Worm (Caenorhabditis elegans): ENCODE results near the gene sre-48.
A peak's percentile ranks its signal among the peaks of the same experiment; 100 is the strongest.

ce11 chrII:13991741-13992140, 12.1 kb upstream of the sre-48 start, which contains the start of gene Y39G8B.5:
- TF ChIP-seq ets-5 (GFP tag; IDR thresholded peaks at IDR 0.05): no peak
- TF ChIP-seq lin-35 (GFP tag; optimal IDR thresholded peaks at IDR 0.05): no peak
- no peak for TF ChIP-seq ztf-11 (tag; optimal IDR thresholded peaks at IDR 0.05)
- TF ChIP-seq snpc-4 (tag; optimal IDR thresholded peaks at IDR 0.05): no peak
- TF ChIP-seq tbx-2 (tag; optimal IDR thresholded peaks at IDR 0.05): no peak
- TF ChIP-seq blmp-1 (tag; optimal IDR thresholded peaks at IDR 0.05): no peak
- no peak for TF ChIP-seq fkh-10 (GFP tag; optimal IDR thresholded peaks at IDR 0.05)
- no peak for TF ChIP-seq hlh-4 (tag; optimal IDR thresholded peaks at IDR 0.05)
- no peak for TF ChIP-seq ztf-4 (tag; optimal IDR thresholded peaks at IDR 0.05)
- no peak for TF ChIP-seq nhr-11 (tag; optimal IDR thresholded peaks at IDR 0.05)
- no peak for TF ChIP-seq elt-3 (tag; optimal IDR thresholded peaks at IDR 0.05)
- TF ChIP-seq efl-1 (optimal IDR thresholded peaks at IDR 0.05): no peak
- TF ChIP-seq efl-1 (GFP tag; optimal IDR thresholded peaks at IDR 0.05 in 1 of 2): peak in 1 of 2 experiments; percentile 6
- TF ChIP-seq sptf-1 (tag; optimal IDR thresholded peaks at IDR 0.05): no peak
- no peak for TF ChIP-seq mdl-1 (tag; optimal IDR thresholded peaks at IDR 0.05)

Data from whole organism, L1 larva.